Fruit fly (Drosophila melanogaster) S2 (cell line): ENCODE data around the gene lbl.

Source experiments
- CG8478 ChIP-seq: fragments of >200 bp; optimal IDR thresholded peaks from 2 replicates; lab custom pipeline; 2018
- CTCF ChIP-seq, 2 experiments: fragments of >200 bp; optimal IDR thresholded peaks; 2 replicates each; lab custom pipeline; 2018

DNA sequence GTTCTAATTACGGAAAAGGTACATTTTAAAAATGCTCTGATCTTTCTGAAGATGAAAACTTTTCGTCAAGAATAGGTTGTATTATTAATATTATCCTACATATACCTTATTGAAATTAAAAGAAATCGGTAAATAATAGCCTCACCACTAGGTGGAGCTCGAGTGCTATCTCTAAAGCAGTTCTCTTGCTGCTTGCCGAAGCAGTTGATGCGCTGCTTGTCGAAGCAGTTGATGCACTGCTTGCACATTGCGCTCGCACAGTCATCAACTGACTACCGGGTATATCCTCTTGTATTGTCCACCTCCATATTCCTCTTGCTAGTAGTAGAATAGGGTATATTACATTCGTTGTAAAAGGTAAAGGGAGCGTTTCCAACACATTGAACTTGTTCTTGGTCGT, 25.6 kb downstream of the lbl start:
- TF ChIP-seq CG8478 (lab: Kevin White, UChicago) (no peak), CTCF (optimal IDR thresholded peaks at IDR 0.05; lab: Kevin White, UChicago) (peak; percentile 98 to 99)
